Fruit fly (Drosophila melanogaster) whole organism, embryonic: Measurements from ENCODE around the gene Sec8.
A peak's percentile ranks its signal among the peaks of the same experiment; 100 is the strongest.

Source experiments
- Bgb ChIP-seq: fragments of 200-800 bp; sonication (Bioruptor generic); IDR thresholded peaks from 2 replicates; pipeline ENCODE4 v1.3.6; 2022; ENCODE audit warnings: missing biosample characterization, missing genetic modification characterization; ENCODE audit not compliant: partially characterized antibody
- CG10321 ChIP-seq: fragments of 200-800 bp; sonication (Bioruptor generic); IDR thresholded peaks from 2 replicates; pipeline ENCODE4 v1.3.6; 2022; ENCODE audit warnings: missing biosample characterization, missing genetic modification characterization
- CG11093 ChIP-seq: fragments of 200-800 bp; sonication (Bioruptor generic); IDR thresholded peaks from 3 replicates; pipeline ENCODE4 v1.3.6; 2022; ENCODE audit warnings: missing biosample characterization, missing genetic modification characterization
- CG11696 ChIP-seq: fragments of 200-800 bp; sonication (Bioruptor generic); IDR thresholded peaks from 2 replicates; pipeline ENCODE4 v1.3.6; 2022; ENCODE audit warnings: missing biosample characterization, missing genetic modification characterization
- CG13894 ChIP-seq: fragments of 200-800 bp; sonication (Bioruptor generic); optimal IDR thresholded peaks from 3 replicates; lab custom pipeline; 2018; ENCODE audit warnings: missing biosample characterization, mild to moderate bottlenecking, missing genetic modification characterization, moderate library complexity
- CG14667 ChIP-seq: fragments of 200-800 bp; sonication (Bioruptor generic); IDR thresholded peaks from 2 replicates; pipeline ENCODE4 v1.3.6; 2022; ENCODE audit warnings: missing biosample characterization, missing genetic modification characterization
- CG15696 ChIP-seq: fragments of 200-800 bp; sonication (Bioruptor generic); optimal IDR thresholded peaks from 2 replicates; lab custom pipeline; 2019; ENCODE audit warnings: missing biosample characterization, mild to moderate bottlenecking, missing genetic modification characterization, moderate library complexity
- CG1832 ChIP-seq: fragments of 200-800 bp; sonication (Bioruptor generic); optimal IDR thresholded peaks from 2 replicates; lab custom pipeline; 2017; ENCODE audit warnings: missing biosample characterization, mild to moderate bottlenecking, missing genetic modification characterization, inconsistent platforms
- CG2202 ChIP-seq: fragments of 200-800 bp; sonication (Bioruptor generic); optimal IDR thresholded peaks from 2 replicates; lab custom pipeline; 2018; ENCODE audit warnings: missing biosample characterization, mild to moderate bottlenecking, missing genetic modification characterization
- CG30020 ChIP-seq: fragments of 200-800 bp; optimal IDR thresholded peaks from 2 replicates; lab custom pipeline; 2019; ENCODE audit warnings: missing biosample characterization, mild to moderate bottlenecking, missing genetic modification characterization, moderate library complexity
- CG31224 ChIP-seq: fragments of 200-800 bp; sonication (Bioruptor generic); IDR thresholded peaks from 2 replicates; pipeline ENCODE4 v1.3.6; 2022; ENCODE audit warnings: missing biosample characterization, missing genetic modification characterization
- CG31365 ChIP-seq: fragments of 200-800 bp; sonication (Bioruptor generic); optimal IDR thresholded peaks from 2 replicates; lab custom pipeline; 2018; ENCODE audit warnings: missing biosample characterization, mild to moderate bottlenecking, missing genetic modification characterization
- CG32767 ChIP-seq: fragments of 200-800 bp; sonication (Bioruptor generic); IDR thresholded peaks from 2 replicates; pipeline ENCODE4 v1.3.6; 2022; ENCODE audit warnings: missing biosample characterization, missing genetic modification characterization
- CG34422 ChIP-seq: fragments of 200-800 bp; sonication (Bioruptor generic); IDR thresholded peaks from 3 replicates; pipeline ENCODE4 v1.3.6; 2022; ENCODE audit warnings: missing biosample characterization, missing genetic modification characterization
- CG3838 ChIP-seq: fragments of 200-800 bp; sonication (Bioruptor generic); optimal IDR thresholded peaks from 3 replicates; lab custom pipeline; 2016; ENCODE audit warnings: missing biosample characterization, missing genetic modification characterization
- CG3847 ChIP-seq: fragments of 200-800 bp; sonication (Bioruptor generic); IDR thresholded peaks from 2 replicates; pipeline ENCODE4 v1.3.6; 2022; ENCODE audit warnings: missing biosample characterization, missing genetic modification characterization
- CG7556 ChIP-seq: fragments of 200-800 bp; sonication (Bioruptor generic); optimal IDR thresholded peaks from 2 replicates; lab custom pipeline; 2017; ENCODE audit warnings: missing biosample characterization, mild to moderate bottlenecking, missing genetic modification characterization
- CG9437 ChIP-seq: fragments of 200-800 bp; sonication (Bioruptor generic); optimal IDR thresholded peaks from 2 replicates; lab custom pipeline; 2018; ENCODE audit warnings: missing biosample characterization, mild to moderate bottlenecking, missing genetic modification characterization
- CG9817 ChIP-seq: fragments of 200-800 bp; sonication (Bioruptor generic); optimal IDR thresholded peaks from 2 replicates; lab custom pipeline; 2018; ENCODE audit warnings: missing biosample characterization, mild to moderate bottlenecking, missing genetic modification characterization, moderate library complexity
- CoRest ChIP-seq: fragments of 200-800 bp; sonication (Bioruptor generic); optimal IDR thresholded peaks from 3 replicates; lab custom pipeline; 2018; ENCODE audit warnings: missing biosample characterization, mild to moderate bottlenecking, missing genetic modification characterization, moderate library complexity
- D19A ChIP-seq: fragments of 200-800 bp; optimal IDR thresholded peaks from 3 replicates; lab custom pipeline; 2019; ENCODE audit warnings: missing biosample characterization, mild to moderate bottlenecking, missing genetic modification characterization, moderate library complexity
- Deaf1 ChIP-seq: fragments of 200-800 bp; optimal IDR thresholded peaks from 3 replicates; lab custom pipeline; 2019; ENCODE audit warnings: missing biosample characterization, mild to moderate bottlenecking, missing genetic modification characterization, moderate library complexity
- E2f2 ChIP-seq: fragments of 200-800 bp; sonication (Bioruptor generic); IDR thresholded peaks from 2 replicates; pipeline ENCODE4 v1.3.6; 2022; ENCODE audit warnings: missing biosample characterization, missing genetic modification characterization
- Ets65A ChIP-seq: fragments of 200-800 bp; sonication (Bioruptor generic); peaks from one replicate; lab custom pipeline; 2016; ENCODE audit warnings: missing biosample characterization, missing genetic modification characterization
- Fer3 ChIP-seq: fragments of 200-800 bp; sonication (Bioruptor generic); optimal IDR thresholded peaks from 2 replicates; lab custom pipeline; 2018; ENCODE audit warnings: missing biosample characterization, mild to moderate bottlenecking, missing genetic modification characterization, moderate library complexity
- HLH4C ChIP-seq: fragments of 200-800 bp; sonication (Bioruptor generic); IDR thresholded peaks from 3 replicates; pipeline ENCODE4 v1.3.6; 2022; ENCODE audit warnings: missing biosample characterization, missing genetic modification characterization; ENCODE audit not compliant: partially characterized antibody
- HLHmδ ChIP-seq: fragments of 200-800 bp; sonication (Bioruptor generic); optimal IDR thresholded peaks from 2 replicates; lab custom pipeline; 2018; ENCODE audit warnings: missing biosample characterization, mild to moderate bottlenecking, missing genetic modification characterization, moderate library complexity
- Hmr ChIP-seq: fragments of 200-800 bp; sonication (Bioruptor generic); optimal IDR thresholded peaks from 3 replicates; lab custom pipeline; 2017; ENCODE audit warnings: mild to moderate bottlenecking, missing biosample characterization, missing genetic modification reagents, missing genetic modification characterization
- MTF-1 ChIP-seq: fragments of 200-800 bp; sonication (Bioruptor generic); optimal IDR thresholded peaks from 2 replicates; lab custom pipeline; 2018; ENCODE audit warnings: missing biosample characterization, mild to moderate bottlenecking, missing genetic modification characterization, borderline replicate concordance
- NFAT ChIP-seq: fragments of 200-800 bp; sonication (Bioruptor generic); IDR thresholded peaks from 2 replicates; pipeline ENCODE4 v1.3.6; 2022; ENCODE audit warnings: missing biosample characterization, missing genetic modification characterization
- Ravus ChIP-seq: fragments of 200-800 bp; sonication (Bioruptor generic); IDR thresholded peaks from 2 replicates; pipeline ENCODE4 v1.3.6; 2022; ENCODE audit warnings: missing biosample characterization, missing genetic modification characterization
- Sin3A ChIP-seq: fragments of >200 bp; optimal IDR thresholded peaks from 2 replicates; lab custom pipeline; 2018
- abd-A ChIP-seq: fragments of 200-800 bp; sonication (Bioruptor generic); optimal IDR thresholded peaks from 3 replicates; lab custom pipeline; 2019; ENCODE audit warnings: missing biosample characterization, mild to moderate bottlenecking, missing genetic modification characterization, moderate library complexity
- crol ChIP-seq: fragments of 200-800 bp; sonication (Bioruptor generic); IDR thresholded peaks from 2 replicates; pipeline ENCODE4 v1.3.6; 2022; ENCODE audit warnings: missing biosample characterization, missing genetic modification characterization
- dimm ChIP-seq: fragments of 200-800 bp; sonication (Bioruptor generic); IDR thresholded peaks from 2 replicates; pipeline ENCODE4 v1.3.6; 2022; ENCODE audit warnings: missing biosample characterization, missing genetic modification characterization
- ems ChIP-seq: fragments of 200-800 bp; sonication (Bioruptor generic); optimal IDR thresholded peaks from 3 replicates; lab custom pipeline; 2016; ENCODE audit warnings: missing biosample characterization, missing genetic modification characterization
- gcm ChIP-seq: fragments of 200-800 bp; sonication (Bioruptor generic); optimal IDR thresholded peaks from 2 replicates; lab custom pipeline; 2019; ENCODE audit warnings: missing biosample characterization, mild to moderate bottlenecking, missing genetic modification characterization, moderate library complexity
- gfzf ChIP-seq: fragments of 200-800 bp; sonication (Bioruptor generic); optimal IDR thresholded peaks from 2 replicates; lab custom pipeline; 2016; ENCODE audit warnings: missing biosample characterization, mild to moderate bottlenecking, missing genetic modification characterization, moderate library complexity
- grau ChIP-seq: fragments of 200-800 bp; optimal IDR thresholded peaks from 3 replicates; lab custom pipeline; 2019; ENCODE audit warnings: missing biosample characterization, mild to moderate bottlenecking, missing genetic modification characterization, moderate library complexity
- gro ChIP-seq: fragments of 200-800 bp; sonication (Bioruptor generic); optimal IDR thresholded peaks from 2 replicates; lab custom pipeline; 2016; ENCODE audit warnings: missing biosample characterization, missing genetic modification characterization
- gsb ChIP-seq: fragments of 200-800 bp; sonication (Bioruptor generic); IDR thresholded peaks from 2 replicates; pipeline ENCODE4 v1.3.6; 2022; ENCODE audit warnings: missing biosample characterization, missing genetic modification characterization
- jing ChIP-seq: fragments of 200-800 bp; sonication (Bioruptor generic); optimal IDR thresholded peaks from 2 replicates; lab custom pipeline; 2018; ENCODE audit warnings: missing biosample characterization, mild to moderate bottlenecking, missing genetic modification characterization
- nmo ChIP-seq: fragments of 200-800 bp; sonication (Bioruptor generic); optimal IDR thresholded peaks from 2 replicates; lab custom pipeline; 2018; ENCODE audit warnings: missing biosample characterization, mild to moderate bottlenecking, missing genetic modification characterization, moderate library complexity
- org-1 ChIP-seq: fragments of 200-800 bp; sonication (Bioruptor generic); optimal IDR thresholded peaks from 2 replicates; lab custom pipeline; 2017; ENCODE audit warnings: missing biosample characterization, missing genetic modification characterization
- scrt ChIP-seq: fragments of 200-800 bp; sonication (Bioruptor generic); optimal IDR thresholded peaks from 2 replicates; lab custom pipeline; 2018; ENCODE audit warnings: missing biosample characterization, mild to moderate bottlenecking, missing genetic modification characterization, moderate library complexity
- sens ChIP-seq: fragments of 200-800 bp; sonication (Bioruptor generic); peaks from one replicate; lab custom pipeline; 2016; ENCODE audit warnings: missing biosample characterization, missing genetic modification characterization
- sr ChIP-seq: fragments of 200-800 bp; sonication (Bioruptor generic); IDR thresholded peaks from 3 replicates; pipeline ENCODE4 v1.3.6; 2022; ENCODE audit warnings: missing biosample characterization, missing genetic modification characterization
- z ChIP-seq: fragments of 200-800 bp; sonication (Bioruptor generic); IDR thresholded peaks from 3 replicates; pipeline ENCODE4 v1.3.6; 2022; ENCODE audit warnings: missing biosample characterization, missing genetic modification characterization
- zfh1 ChIP-seq: fragments of 200-800 bp; sonication (Bioruptor generic); IDR thresholded peaks from 3 replicates; pipeline ENCODE4 v1.3.6; 2022; ENCODE audit warnings: missing biosample characterization, missing genetic modification characterization

Gene Sec8

DNA sequence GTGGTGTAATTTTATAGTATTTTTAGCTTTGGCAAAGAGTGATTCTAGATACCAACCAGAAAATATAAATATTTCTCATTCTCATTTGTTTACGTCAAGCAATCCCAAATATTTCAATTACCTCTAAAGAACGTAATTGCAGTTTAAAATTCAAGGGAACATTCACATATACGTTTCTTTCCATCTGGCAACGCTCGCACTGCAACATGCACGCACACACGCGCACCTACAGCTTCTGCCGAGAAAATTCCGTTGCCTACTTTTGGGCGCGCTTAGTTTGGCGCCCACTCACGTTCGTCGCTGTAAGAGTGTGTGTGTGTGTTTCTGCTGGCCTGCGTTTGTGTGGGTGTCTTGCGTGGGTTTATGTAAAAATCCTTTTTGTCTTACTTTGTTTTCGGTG, 13.6 kb upstream of the Sec8 start (continued):
- TF ChIP-seq dimm (GFP tag; lab: Robert Waterston, UW) (no peak), CG31365 (tag; lab: Kevin White, UChicago) (no peak), CG9437 (GFP tag; lab: Kevin White, UChicago) (peak; percentile 96), org-1 (GFP tag; lab: Kevin White, UChicago) (no peak), gcm (GFP tag; lab: Kevin White, UChicago) (no peak), CG11093 (GFP tag; lab: Robert Waterston, UW) (no peak), Hmr (GFP tag; lab: Kevin White, UChicago) (no peak), CG7556 (GFP tag; lab: Kevin White, UChicago) (peak; percentile 28), E2f2 (GFP tag; lab: Robert Waterston, UW) (peak; percentile 27; the same call in 1 of the 2 replicates), grau (tag; lab: Kevin White, UChicago) (no peak), Fer3 (tag; lab: Kevin White, UChicago) (no peak), Sin3A (no peak), CG2202 (tag; lab: Kevin White, UChicago) (no peak), MTF-1 (GFP tag; lab: Kevin White, UChicago) (no peak), scrt (GFP tag; lab: Kevin White, UChicago) (no peak)

DNA sequence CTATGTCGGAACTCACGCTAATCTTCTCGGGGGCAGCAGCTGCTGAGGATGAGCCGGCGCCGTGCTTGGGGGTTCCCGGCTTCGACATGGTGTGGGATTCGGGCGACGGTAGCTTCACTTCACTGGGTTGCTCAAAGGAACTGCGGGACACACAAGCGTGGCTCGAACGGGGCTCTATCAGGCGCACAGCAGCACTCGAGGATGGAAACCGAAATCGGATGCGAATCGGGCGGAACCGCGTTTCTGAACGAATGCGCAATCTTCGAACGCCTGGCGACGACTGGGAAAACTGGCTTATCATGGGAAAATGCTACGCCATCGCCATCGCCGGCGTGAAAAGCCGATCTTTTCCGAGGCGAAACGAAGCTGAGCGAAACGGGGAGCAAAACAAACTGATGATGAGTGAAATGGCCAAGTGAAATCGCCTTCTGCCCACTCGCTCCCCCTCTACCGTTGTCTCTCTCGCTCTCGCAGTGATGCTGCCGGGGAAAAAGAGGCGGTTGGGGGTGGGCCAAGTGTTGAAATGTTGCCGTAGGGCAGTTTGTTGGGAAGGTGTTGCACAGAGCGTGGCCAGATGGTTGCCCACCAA, 12.9 kb upstream of the Sec8 start:
- TF ChIP-seq CG1832 (GFP tag; lab: Kevin White, UChicago) (peak; percentile 30), crol (GFP tag; lab: Robert Waterston, UW) (0 out of 2 replicates have a peak, but pooled peaks have one; percentile 28), jing (GFP tag; lab: Kevin White, UChicago) (no peak), zfh1 (GFP tag; lab: Robert Waterston, UW) (no peak), CG11696 (GFP tag; lab: Robert Waterston, UW) (no peak), CG31224 (GFP tag; lab: Robert Waterston, UW) (peak; percentile 70), CG13894 (tag; lab: Kevin White, UChicago) (peak; percentile 46), z (GFP tag; lab: Robert Waterston, UW) (peak; percentile 72), NFAT (GFP tag; lab: Robert Waterston, UW) (0 out of 2 replicates have a peak, but pooled peaks have one; percentile 9), abd-A (peak; percentile 53), Bgb (0 out of 2 replicates have a peak, but pooled peaks have one; percentile 23), HLHmδ (no peak), scrt (GFP tag; lab: Kevin White, UChicago) (peak; percentile 42), CG10321 (GFP tag; lab: Robert Waterston, UW) (0 out of 2 replicates have a peak, but pooled peaks have one; percentile 14), Ets65A (GFP tag; lab: Kevin White, UChicago) (peak; percentile 93), Deaf1 (tag; lab: Kevin White, UChicago) (peak; percentile 95)

DNA sequence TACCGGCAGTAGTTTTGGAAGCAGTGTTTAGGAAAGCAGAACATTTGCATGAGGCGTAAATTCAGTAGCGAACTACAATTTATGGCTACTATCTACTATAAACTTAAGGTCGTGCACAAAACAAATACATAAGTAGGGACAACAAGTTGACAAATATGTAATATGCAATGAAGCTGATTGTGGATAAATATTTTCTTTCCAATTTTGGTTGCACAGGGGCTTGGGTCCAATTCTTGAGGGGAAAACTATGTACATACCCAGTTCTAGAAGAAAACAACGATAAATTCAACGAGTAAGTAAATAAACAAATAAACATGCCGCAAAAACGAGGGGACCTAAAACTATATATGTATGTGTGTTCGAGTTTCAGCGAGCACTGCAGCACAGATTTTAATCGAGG, 2.2 kb upstream of the Sec8 start:
- peak; percentile 79 for TF ChIP-seq CG15696
- no peak for TF ChIP-seq CG14667
- no peak for TF ChIP-seq nmo (GFP tag; lab: Kevin White, UChicago)
- TF ChIP-seq sens, result peak; percentile 71
- TF ChIP-seq CG9817 (tag; lab: Kevin White, UChicago), result no peak
- TF ChIP-seq gfzf, result no peak
- TF ChIP-seq ems, result no peak
- TF ChIP-seq D19A (tag; lab: Kevin White, UChicago), result no peak
- no peak for TF ChIP-seq gsb
- TF ChIP-seq CoRest, result no peak
- no peak for TF ChIP-seq CG3838 (GFP tag; lab: Kevin White, UChicago)
- TF ChIP-seq Ravus (GFP tag; lab: Robert Waterston, UW), result no peak
- no peak for TF ChIP-seq CG32767 (GFP tag; lab: Robert Waterston, UW)
- TF ChIP-seq HLH4C, result no peak
- peak; percentile 3 for TF ChIP-seq MTF-1 (GFP tag; lab: Kevin White, UChicago)
- TF ChIP-seq CG3847 (GFP tag; lab: Robert Waterston, UW), result no peak
- no peak for TF ChIP-seq sr
- TF ChIP-seq CG34422 (GFP tag; lab: Robert Waterston, UW), result no peak
- no peak for TF ChIP-seq scrt (GFP tag; lab: Kevin White, UChicago)
- no peak for TF ChIP-seq CG30020 (tag; lab: Kevin White, UChicago)
- no peak for TF ChIP-seq gro
